Worm (Caenorhabditis elegans) whole organism, L3 larva: ENCODE measurements around the gene ceh-75.

ENCODE experiments used
- aly-2 ChIP-seq: fragments of 150-350 bp; optimal IDR thresholded peaks from 2 replicates; lab custom pipeline; 2014; ENCODE audit warnings: missing biosample characterization, missing genetic modification characterization
- lin-15B ChIP-seq: fragments of 150-350 bp; optimal IDR thresholded peaks from 2 replicates; lab custom pipeline; 2014; ENCODE audit warnings: missing biosample characterization, missing genetic modification characterization
- lin-39 ChIP-seq: fragments of 150-350 bp; optimal IDR thresholded peaks from 2 replicates; lab custom pipeline; 2018; ENCODE audit warnings: missing biosample characterization, missing genetic modification reagents, missing genetic modification characterization
- mdl-1 ChIP-seq: fragments of 150-350 bp; optimal IDR thresholded peaks from 2 replicates; lab custom pipeline; 2014; ENCODE audit warnings: missing biosample characterization, missing genetic modification characterization
- nhr-67 ChIP-seq: fragments of 150-350 bp; optimal IDR thresholded peaks from 2 replicates; lab custom pipeline; 2014; ENCODE audit warnings: missing biosample characterization, missing genetic modification characterization
- unc-39 ChIP-seq: sonication (generic microtip); optimal IDR thresholded peaks from 4 replicates; lab custom pipeline; 2017; ENCODE audit warnings: missing biosample characterization, missing genetic modification characterization
- zag-1 ChIP-seq: fragments of 150-350 bp; optimal IDR thresholded peaks from 2 replicates; lab custom pipeline; 2014; ENCODE audit warnings: missing biosample characterization, missing genetic modification characterization

- TF ChIP-seq mdl-1 (tag; lab: Kevin White, UChicago), result no peak
- no peak for TF ChIP-seq aly-2 (tag; lab: Kevin White, UChicago)
- no peak for TF ChIP-seq lin-15B (tag; lab: Kevin White, UChicago)
- TF ChIP-seq lin-39 (tag; lab: Kevin White, UChicago), result no peak
- TF ChIP-seq nhr-67 (tag; lab: Kevin White, UChicago), result no peak
- TF ChIP-seq unc-39 (tag; lab: Kevin White, UChicago), result no peak
- TF ChIP-seq zag-1 (tag; lab: Kevin White, UChicago), result no peak
Observed at ce11 chrV:9965891-9966290, 44.8 kb downstream of the ceh-75 start.
